Worm (Caenorhabditis elegans) whole organism, midembryonic: ENCODE results near the gene drh-1.

Experiments used
- cog-1 ChIP-seq: sonication (generic microtip); optimal IDR thresholded peaks from 2 replicates; lab custom pipeline; 2016; ENCODE audit warnings: missing genetic modification characterization, missing compliant biosample characterization
- ref-1 ChIP-seq: fragments of 200-800 bp; sonication (Bioruptor generic); conservative IDR thresholded peaks from 2 replicates; pipeline ENCODE4 v1.3.6; 2022; ENCODE audit warnings: missing genetic modification reagents, missing genetic modification characterization, missing compliant biosample characterization

- no peak for TF ChIP-seq ref-1
- no peak for TF ChIP-seq cog-1
Observed at ce11 chrIV:6622142-6622541, 9.0 kb upstream of the drh-1 start.
